Worm (Caenorhabditis elegans) whole organism, L4 larva: Measurements from ENCODE around the gene F14D2.11.
A peak's percentile ranks its signal among the peaks of the same experiment; 100 is the strongest.

Source experiments
- F44E2.7 ChIP-seq: fragments of 200-800 bp; sonication (Bioruptor generic); IDR thresholded peaks from 2 replicates; pipeline ENCODE4 v2.1.2; 2022; ENCODE audit warnings: missing genetic modification characterization, missing compliant biosample characterization
- F49E8.2 ChIP-seq: sonication (generic microtip); optimal IDR thresholded peaks from 2 replicates; lab custom pipeline; 2016; ENCODE audit warnings: missing compliant biosample characterization, mild to moderate bottlenecking, missing genetic modification characterization, borderline replicate concordance
- Y105C5A.15 ChIP-seq: fragments of 200-800 bp; sonication (Bioruptor generic); IDR thresholded peaks from 2 replicates; pipeline ENCODE4 v1.3.6; 2022; ENCODE audit warnings: missing genetic modification characterization, missing compliant biosample characterization
- Y48G9A.11 ChIP-seq: fragments of 200-800 bp; sonication (Bioruptor generic); IDR thresholded peaks from 2 replicates; pipeline ENCODE4 v1.3.6; 2022; ENCODE audit warnings: missing genetic modification reagents, missing genetic modification characterization, missing compliant biosample characterization
- ZK546.5 ChIP-seq, 2 experiments: sonication (generic microtip); optimal IDR thresholded peaks; 2 replicates each; lab custom pipeline; 2017; ENCODE audit warnings: missing biosample characterization in 2 of 2, missing genetic modification characterization in 2 of 2
- aha-1 ChIP-seq: fragments of 150-350 bp; peaks from one replicate; lab custom pipeline; 2014; ENCODE audit warnings: missing biosample characterization, missing genetic modification characterization
- attf-4 ChIP-seq: sonication (generic microtip); optimal IDR thresholded peaks from 3 replicates; lab custom pipeline; 2017; ENCODE audit warnings: missing biosample characterization, missing genetic modification characterization
- ces-1 ChIP-seq: fragments of 150-350 bp; sonication (generic microtip); optimal IDR thresholded peaks from 4 replicates; lab custom pipeline; 2014; ENCODE audit warnings: missing biosample characterization, missing genetic modification reagents, missing genetic modification characterization
- daf-16 ChIP-seq, 3 experiments: sonication (generic microtip); optimal IDR thresholded peaks; 2 replicates each; lab custom pipeline; 2016 to 2017; ENCODE audit warnings: missing genetic modification characterization in 3 of 3, missing genetic modification reagents in 3 of 3, mild to moderate bottlenecking in 2 of 3, missing compliant biosample characterization in 2 of 3, missing biosample characterization in 1 of 3, moderate library complexity in 1 of 3
- dmd-6 ChIP-seq: fragments of 200-800 bp; sonication (Bioruptor generic); IDR thresholded peaks from 2 replicates; pipeline ENCODE4 v1.3.6; 2022; ENCODE audit warnings: missing genetic modification reagents, missing genetic modification characterization, missing compliant biosample characterization
- dmd-8 ChIP-seq: fragments of 200-800 bp; sonication (Bioruptor generic); IDR thresholded peaks from 2 replicates; pipeline ENCODE4 v1.3.6; 2022; ENCODE audit warnings: missing genetic modification characterization, missing compliant biosample characterization
- dve-1 ChIP-seq: sonication (generic microtip); optimal IDR thresholded peaks from 2 replicates; lab custom pipeline; 2017; ENCODE audit warnings: antibody characterized with exemption, mild to moderate bottlenecking, missing genetic modification characterization, missing compliant biosample characterization; ENCODE audit not compliant: insufficient read depth
- fos-1 ChIP-seq: fragments of 150-350 bp; optimal IDR thresholded peaks from 2 replicates; lab custom pipeline; 2014; ENCODE audit warnings: missing biosample characterization, missing genetic modification characterization
- hlh-11 ChIP-seq: fragments of 200-800 bp; sonication (Bioruptor generic); optimal IDR thresholded peaks from 2 replicates; lab custom pipeline; 2018; ENCODE audit warnings: mild to moderate bottlenecking, missing genetic modification characterization, missing compliant biosample characterization
- hmg-1.1 ChIP-seq: fragments of 200-800 bp; sonication (Bioruptor generic); IDR thresholded peaks from 2 replicates; pipeline ENCODE4 v1.3.6; 2022; ENCODE audit warnings: missing genetic modification reagents, missing genetic modification characterization, missing compliant biosample characterization
- lin-1 ChIP-seq: fragments of 200-800 bp; sonication (Bioruptor generic); IDR thresholded peaks from 2 replicates; pipeline ENCODE4 v1.3.6; 2022; ENCODE audit warnings: missing genetic modification reagents, missing genetic modification characterization, missing compliant biosample characterization
- lin-29 ChIP-seq: fragments of 200-800 bp; sonication (Bioruptor generic); IDR thresholded peaks from 2 replicates; pipeline ENCODE4 v1.3.6; 2022; ENCODE audit warnings: missing genetic modification reagents, missing genetic modification characterization, missing compliant biosample characterization
- mdt-29 ChIP-seq: fragments of 200-800 bp; sonication (Bioruptor generic); IDR thresholded peaks from 2 replicates; pipeline ENCODE4 v1.3.6; 2022; ENCODE audit warnings: missing genetic modification reagents, missing genetic modification characterization, missing compliant biosample characterization
- nhr-11 ChIP-seq: fragments of 150-350 bp; optimal IDR thresholded peaks from 2 replicates; lab custom pipeline; 2014; ENCODE audit warnings: missing biosample characterization, missing genetic modification characterization
- nhr-25 ChIP-seq: sonication (generic microtip); optimal IDR thresholded peaks from 2 replicates; lab custom pipeline; 2017; ENCODE audit warnings: missing genetic modification characterization, mild to moderate bottlenecking, missing compliant biosample characterization, antibody characterized with exemption, moderate library complexity, borderline replicate concordance; ENCODE audit not compliant: insufficient read depth
- nhr-28 ChIP-seq: fragments of 150-350 bp; optimal IDR thresholded peaks from 2 replicates; lab custom pipeline; 2014; ENCODE audit warnings: missing biosample characterization, missing genetic modification characterization
- nhr-48 ChIP-seq: sonication (generic microtip); optimal IDR thresholded peaks from 2 replicates; lab custom pipeline; 2016; ENCODE audit warnings: mild to moderate bottlenecking, missing genetic modification characterization, missing compliant biosample characterization
- pha-4 ChIP-seq, 2 experiments: fragments of 150-350 bp in 1 of 2; fragments of 200-800 bp in 1 of 2; sonication (Bioruptor generic) in 1 of 2; IDR thresholded peaks in 1 of 2; optimal IDR thresholded peaks in 1 of 2; 2 replicates each; pipeline versions ENCODE4 v1.3.6 to Lab custom; 2014 to 2022; ENCODE audit warnings: missing genetic modification characterization in 2 of 2, missing genetic modification reagents in 2 of 2, missing biosample characterization in 1 of 2, missing compliant biosample characterization in 1 of 2
- php-3 ChIP-seq: fragments of 200-800 bp; sonication (Bioruptor generic); IDR thresholded peaks from 2 replicates; pipeline ENCODE4 v1.3.6; 2022; ENCODE audit warnings: missing genetic modification reagents, missing genetic modification characterization, missing compliant biosample characterization
- pqm-1 ChIP-seq: sonication (generic microtip); optimal IDR thresholded peaks from 2 replicates; lab custom pipeline; 2017; ENCODE audit warnings: missing biosample characterization, missing genetic modification characterization
- skn-1 ChIP-seq: fragments of 150-350 bp; optimal IDR thresholded peaks from 2 replicates; lab custom pipeline; 2014; ENCODE audit warnings: missing biosample characterization, missing genetic modification characterization
- snpc-1.2 ChIP-seq: fragments of 200-800 bp; sonication (Bioruptor generic); IDR thresholded peaks from 2 replicates; pipeline ENCODE4 v1.3.6; 2022; ENCODE audit warnings: missing genetic modification reagents, missing genetic modification characterization, missing compliant biosample characterization
- spr-1 ChIP-seq: sonication (generic microtip); optimal IDR thresholded peaks from 2 replicates; lab custom pipeline; 2016; ENCODE audit warnings: mild to moderate bottlenecking, missing genetic modification characterization, missing compliant biosample characterization
- spr-3 ChIP-seq: fragments of 200-800 bp; sonication (Bioruptor generic); optimal IDR thresholded peaks from 2 replicates; lab custom pipeline; 2018; ENCODE audit warnings: mild to moderate bottlenecking, missing genetic modification characterization, missing compliant biosample characterization
- tag-97 ChIP-seq: fragments of 200-800 bp; sonication (Bioruptor generic); IDR thresholded peaks from 2 replicates; pipeline ENCODE4 v1.3.6; 2022; ENCODE audit warnings: missing genetic modification characterization, missing compliant biosample characterization
- tra-1 ChIP-seq: fragments of 200-800 bp; sonication (Bioruptor generic); IDR thresholded peaks from 2 replicates; pipeline ENCODE4 v1.3.6; 2022; ENCODE audit warnings: missing genetic modification reagents, missing genetic modification characterization, missing compliant biosample characterization
- unc-62 ChIP-seq, 3 experiments: fragments of 150-350 bp in 1 of 3; sonication (generic microtip); optimal IDR thresholded peaks in 2 of 3; peaks in 1 of 3; 1 replicate in 1 of 3; 2 replicates in 2 of 3; lab custom pipeline; 2014 to 2017; ENCODE audit warnings: missing biosample characterization in 3 of 3, missing genetic modification characterization in 3 of 3, missing genetic modification reagents in 3 of 3, missing genotype in 1 of 3
- zag-1 ChIP-seq: fragments of 150-350 bp; optimal IDR thresholded peaks from 2 replicates; lab custom pipeline; 2014; ENCODE audit warnings: missing biosample characterization, missing genetic modification characterization
- zfp-3 ChIP-seq: fragments of 200-800 bp; sonication (Bioruptor generic); conservative IDR thresholded peaks from 2 replicates; pipeline ENCODE4 v1.3.6; 2022; ENCODE audit warnings: missing genetic modification reagents, missing genetic modification characterization, missing compliant biosample characterization

The F14D2.11 gene

DNA sequence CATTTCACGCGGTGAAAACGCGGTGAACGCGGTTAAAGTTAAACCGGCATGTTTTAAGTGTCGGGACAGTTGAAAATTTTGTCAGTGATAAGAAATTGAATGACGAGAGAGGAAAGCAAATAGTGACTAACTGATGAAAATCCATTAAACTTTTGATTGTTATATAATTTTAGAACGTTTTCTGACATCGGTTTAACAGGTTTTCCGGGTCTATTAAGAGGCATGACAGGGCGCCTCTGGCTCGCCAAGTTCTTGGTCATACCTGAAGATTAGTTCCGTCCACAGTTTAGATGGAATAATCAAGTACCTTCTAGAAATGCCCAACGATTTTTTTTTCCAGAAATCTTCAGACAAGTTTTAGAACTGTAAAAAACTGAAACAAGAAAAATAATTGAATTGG, 18.7 kb downstream of the F14D2.11 start, which contains the start of gene Y46D2A.2:
Gene Y46D2A.2, minus strand, starts transcription at position 101 of the 400 bp plus-strand sequence.
- no peak for TF ChIP-seq nhr-48 (tag; lab: Kevin White, UChicago)
- no peak for TF ChIP-seq dmd-8
- no peak for TF ChIP-seq Y105C5A.15
- TF ChIP-seq F49E8.2 (tag; lab: Kevin White, UChicago) = no peak
- no peak for TF ChIP-seq zfp-3 (GFP tag; lab: Robert Waterston, UW)
- TF ChIP-seq spr-1 = no peak
- no peak for TF ChIP-seq F44E2.7 (GFP tag; lab: Robert Waterston, UW)
- no peak for TF ChIP-seq Y48G9A.11 (GFP tag; lab: Robert Waterston, UW)
- no peak for TF ChIP-seq lin-1
- TF ChIP-seq tra-1 (GFP tag; lab: Robert Waterston, UW) = no peak
- TF ChIP-seq unc-62 (GFP tag; optimal IDR thresholded peaks at IDR 0.05 in 1 of 2; lab: Kevin White, UChicago) = no peak
- TF ChIP-seq unc-62 (tag; optimal IDR thresholded peaks at IDR 0.05; lab: Kevin White, UChicago) = no peak
- TF ChIP-seq fos-1 = no peak
- TF ChIP-seq spr-3 (GFP tag; lab: Kevin White, UChicago) = no peak
- no peak for TF ChIP-seq attf-4 (tag; lab: Kevin White, UChicago)
- TF ChIP-seq snpc-1.2 (GFP tag; lab: Robert Waterston, UW) = no peak
- TF ChIP-seq, all 104 proteins: peak for 0

DNA sequence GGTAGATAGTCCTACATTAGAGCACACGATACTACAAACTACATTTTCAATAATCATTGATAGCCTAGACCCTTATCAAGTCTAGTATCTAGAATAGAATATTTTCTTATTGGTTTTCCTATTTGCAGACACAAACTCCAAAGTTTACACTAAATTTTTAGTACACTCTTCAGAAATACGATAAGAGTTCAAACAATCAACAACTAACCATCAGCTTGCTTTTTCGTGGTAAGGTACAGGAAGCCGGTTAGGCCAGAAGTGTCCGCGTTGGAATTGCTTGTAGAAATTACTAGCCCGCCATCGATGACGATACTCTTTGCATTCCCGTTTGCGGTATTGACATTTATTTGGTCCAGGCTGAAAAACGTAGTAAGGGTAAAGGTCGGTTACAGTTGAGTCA, 19.6 kb downstream of the F14D2.11 start, which contains the start of gene Y46D2A.1:
Gene Y46D2A.1, plus strand, starts transcription at position 301 of the 400 bp plus-strand sequence.
- no peak for TF ChIP-seq nhr-11 (tag; lab: Kevin White, UChicago)
- no peak for TF ChIP-seq lin-29 (GFP tag; lab: Robert Waterston, UW)
- no peak for TF ChIP-seq F44E2.7 (GFP tag; lab: Robert Waterston, UW)
- TF ChIP-seq ZK546.5 (tag; optimal IDR thresholded peaks at IDR 0.05; lab: Kevin White, UChicago) = no peak
- peak; percentile 22 for TF ChIP-seq nhr-28
- 0 out of 2 replicates have a peak, but pooled peaks have one; percentile 12 for TF ChIP-seq dmd-6

- TF ChIP-seq dve-1 (tag; lab: Kevin White, UChicago) (peak; percentile 23), dmd-6 (peak; percentile 73), nhr-25 (tag; lab: Kevin White, UChicago) (no peak), zag-1 (tag; lab: Kevin White, UChicago) (no peak), pqm-1 (tag; lab: Kevin White, UChicago) (peak; percentile 33), php-3 (GFP tag; lab: Robert Waterston, UW) (peak; percentile 87), hmg-1.1 (GFP tag; lab: Robert Waterston, UW) (no peak), daf-16 (GFP tag; optimal IDR thresholded peaks at IDR 0.05; lab: Kevin White, UChicago) (no peak), daf-16 (tag; optimal IDR thresholded peaks at IDR 0.05; lab: Kevin White, UChicago) (peak; percentile 20), mdt-29 (GFP tag; lab: Robert Waterston, UW) (no peak), aha-1 (tag; lab: Kevin White, UChicago) (no peak), nhr-28 (peak; percentile 68), hlh-11 (tag; lab: Kevin White, UChicago) (peak; percentile 43)
Measured at ce11 chrII:3318839-3319238, 23.1 kb downstream of the F14D2.11 start.

DNA sequence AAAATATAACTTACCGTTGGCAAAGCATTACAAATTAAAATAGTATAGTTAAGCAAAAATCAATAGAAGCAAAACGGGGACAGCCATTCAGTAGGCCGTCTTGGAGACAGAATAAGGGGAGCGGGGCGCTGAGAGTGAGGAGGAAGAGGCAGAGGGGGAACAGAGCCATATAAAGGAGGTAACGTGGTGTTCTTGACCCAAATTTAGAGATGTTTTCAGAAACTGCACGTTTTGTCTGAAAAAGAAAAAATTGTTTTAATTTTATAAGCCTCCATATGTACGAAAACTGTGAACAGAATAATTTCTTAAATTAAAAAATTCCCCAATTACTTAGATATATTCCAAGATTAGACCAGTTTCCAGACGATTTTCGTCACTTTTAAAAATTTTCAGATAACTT, 28.4 kb downstream of the F14D2.11 start, which contains the start of gene F39E9.6:
Gene F39E9.6, minus strand, starts transcription at position 101 of the 400 bp plus-strand sequence.
- TF ChIP-seq skn-1 (tag; lab: Kevin White, UChicago) = no peak
- no peak for TF ChIP-seq ces-1 (GFP tag; lab: Kevin White, UChicago)
- no peak for TF ChIP-seq tag-97 (GFP tag; lab: Robert Waterston, UW)
- TF ChIP-seq pha-4 (GFP tag; IDR thresholded peaks at IDR 0.05; lab: Robert Waterston, UW) = no peak
- TF ChIP-seq pha-4 (tag; optimal IDR thresholded peaks at IDR 0.05; lab: Kevin White, UChicago) = no peak
- no peak for TF ChIP-seq ZK546.5 (tag; optimal IDR thresholded peaks at IDR 0.05; lab: Kevin White, UChicago)
- TF ChIP-seq dmd-6 = no peak
